Worm (Caenorhabditis elegans) whole organism, mixed stage, embryonic: ENCODE measurements around the gene tag-151.

Source experiments
- blmp-1 ChIP-seq: fragments of 150-350 bp; optimal IDR thresholded peaks from 2 replicates; lab custom pipeline; 2014; ENCODE audit warnings: missing biosample characterization, missing genetic modification characterization
- nhr-76 ChIP-seq: sonication (generic microtip); optimal IDR thresholded peaks from 2 replicates; lab custom pipeline; 2017; ENCODE audit warnings: missing biosample characterization, missing genetic modification characterization

ce11 chrII:4674188-4674587 lies 35.9 kb upstream of the tag-151 start:
- TF ChIP-seq nhr-76 (tag; lab: Kevin White, UChicago), result no peak
- no peak for TF ChIP-seq blmp-1 (tag; lab: Kevin White, UChicago)
